Worm (Caenorhabditis elegans) whole organism, L4 larva: ENCODE results near the gene fipr-17.
A peak's percentile ranks its signal among the peaks of the same experiment; 100 is the strongest.

Experiments used
- T26A8.4 ChIP-seq: fragments of 200-800 bp; sonication (Bioruptor generic); IDR thresholded peaks from 2 replicates; pipeline ENCODE4 v1.3.6; 2022; ENCODE audit warnings: missing genetic modification characterization, missing compliant biosample characterization
- ZK337.2 ChIP-seq: fragments of 200-800 bp; sonication (Bioruptor generic); IDR thresholded peaks from 2 replicates; pipeline ENCODE4 v1.3.6; 2022; ENCODE audit warnings: missing genetic modification reagents, missing genetic modification characterization, missing compliant biosample characterization
- arid-1 ChIP-seq: fragments of 200-800 bp; sonication (Bioruptor generic); conservative IDR thresholded peaks from 2 replicates; pipeline ENCODE4 v1.3.6; 2022; ENCODE audit warnings: missing genetic modification reagents, missing genetic modification characterization, missing compliant biosample characterization
- ceh-20 ChIP-seq: fragments of 200-800 bp; sonication (Bioruptor generic); IDR thresholded peaks from 2 replicates; pipeline ENCODE4 v1.3.6; 2022; ENCODE audit warnings: missing genetic modification reagents, missing genetic modification characterization, missing compliant biosample characterization
- ceh-62 ChIP-seq: sonication (generic microtip); optimal IDR thresholded peaks from 2 replicates; lab custom pipeline; 2017; ENCODE audit warnings: missing biosample characterization, missing genetic modification characterization
- ces-1 ChIP-seq: fragments of 150-350 bp; sonication (generic microtip); optimal IDR thresholded peaks from 4 replicates; lab custom pipeline; 2014; ENCODE audit warnings: missing biosample characterization, missing genetic modification reagents, missing genetic modification characterization
- ctbp-1 ChIP-seq: fragments of 200-800 bp; sonication (Bioruptor generic); IDR thresholded peaks from 2 replicates; pipeline ENCODE4 v1.3.6; 2022; ENCODE audit warnings: missing genetic modification reagents, missing genetic modification characterization, missing compliant biosample characterization
- daf-19 ChIP-seq: fragments of 200-800 bp; sonication (Bioruptor generic); conservative IDR thresholded peaks from 2 replicates; pipeline ENCODE4 v1.3.6; 2022; ENCODE audit warnings: missing genetic modification characterization, missing compliant biosample characterization
- dmd-6 ChIP-seq: fragments of 200-800 bp; sonication (Bioruptor generic); IDR thresholded peaks from 2 replicates; pipeline ENCODE4 v1.3.6; 2022; ENCODE audit warnings: missing genetic modification reagents, missing genetic modification characterization, missing compliant biosample characterization
- dpl-1 ChIP-seq: fragments of 150-350 bp; optimal IDR thresholded peaks from 2 replicates; lab custom pipeline; 2014; ENCODE audit warnings: missing biosample characterization, missing genetic modification reagents, missing genetic modification characterization
- duxl-1 ChIP-seq: sonication (generic microtip); optimal IDR thresholded peaks from 2 replicates; lab custom pipeline; 2016; ENCODE audit warnings: mild to moderate bottlenecking, missing genetic modification characterization, moderate library complexity, missing compliant biosample characterization; ENCODE audit not compliant: poor library complexity
- dve-1 ChIP-seq: sonication (generic microtip); optimal IDR thresholded peaks from 2 replicates; lab custom pipeline; 2017; ENCODE audit warnings: antibody characterized with exemption, mild to moderate bottlenecking, missing genetic modification characterization, missing compliant biosample characterization; ENCODE audit not compliant: insufficient read depth
- egl-27 ChIP-seq: sonication (generic microtip); optimal IDR thresholded peaks from 3 replicates; lab custom pipeline; 2017; ENCODE audit warnings: missing biosample characterization, missing genetic modification reagents, missing genetic modification characterization
- fkh-10 ChIP-seq: fragments of 150-350 bp; optimal IDR thresholded peaks from 2 replicates; lab custom pipeline; 2014; ENCODE audit warnings: missing biosample characterization, missing genetic modification reagents, missing genetic modification characterization
- hif-1 ChIP-seq, 2 experiments: sonication (generic microtip); optimal IDR thresholded peaks; 2 replicates each; lab custom pipeline; 2016 to 2017; ENCODE audit warnings: missing compliant biosample characterization in 2 of 2, missing genetic modification characterization in 2 of 2, missing genetic modification reagents in 2 of 2, missing genotype in 2 of 2, mild to moderate bottlenecking in 1 of 2
- hlh-11 ChIP-seq: fragments of 200-800 bp; sonication (Bioruptor generic); optimal IDR thresholded peaks from 2 replicates; lab custom pipeline; 2018; ENCODE audit warnings: mild to moderate bottlenecking, missing genetic modification characterization, missing compliant biosample characterization
- hlh-30 ChIP-seq: sonication (generic microtip); optimal IDR thresholded peaks from 2 replicates; lab custom pipeline; 2017; ENCODE audit warnings: antibody characterized with exemption, mild to moderate bottlenecking, missing genetic modification characterization, missing compliant biosample characterization; ENCODE audit not compliant: insufficient read depth
- hmg-1.1 ChIP-seq: fragments of 200-800 bp; sonication (Bioruptor generic); IDR thresholded peaks from 2 replicates; pipeline ENCODE4 v1.3.6; 2022; ENCODE audit warnings: missing genetic modification reagents, missing genetic modification characterization, missing compliant biosample characterization
- lim-7 ChIP-seq: fragments of 200-800 bp; sonication (Bioruptor generic); IDR thresholded peaks from 2 replicates; pipeline ENCODE4 v1.3.6; 2022; ENCODE audit warnings: missing genetic modification characterization, missing compliant biosample characterization
- lin-13 ChIP-seq: fragments of 150-350 bp; optimal IDR thresholded peaks from 2 replicates; lab custom pipeline; 2014; ENCODE audit warnings: missing biosample characterization, missing genetic modification reagents, missing genetic modification characterization
- lin-15B ChIP-seq: fragments of 150-350 bp; sonication (generic microtip); optimal IDR thresholded peaks from 3 replicates; lab custom pipeline; 2014; ENCODE audit warnings: missing biosample characterization, missing genetic modification characterization
- lin-38 ChIP-seq: fragments of 200-800 bp; sonication (Bioruptor generic); IDR thresholded peaks from 2 replicates; pipeline ENCODE4 v1.3.6; 2022; ENCODE audit warnings: missing genetic modification reagents, missing genetic modification characterization, missing compliant biosample characterization
- lir-3 ChIP-seq: sonication (generic microtip); optimal IDR thresholded peaks from 2 replicates; lab custom pipeline; 2016; ENCODE audit warnings: mild to moderate bottlenecking, missing genetic modification characterization, missing compliant biosample characterization
- lsy-2 ChIP-seq, 2 experiments: fragments of 150-350 bp in 1 of 2; sonication (generic microtip) in 1 of 2; optimal IDR thresholded peaks; 2 replicates each; lab custom pipeline; 2014 to 2017; ENCODE audit warnings: missing biosample characterization in 2 of 2, missing genetic modification characterization in 2 of 2
- mdl-1 ChIP-seq, 2 experiments: fragments of 150-350 bp in 1 of 2; sonication (generic microtip) in 1 of 2; optimal IDR thresholded peaks; 2 replicates each; lab custom pipeline; 2014 to 2017; ENCODE audit warnings: missing biosample characterization in 2 of 2, missing genetic modification characterization in 2 of 2
- mep-1 ChIP-seq: fragments of 150-350 bp; sonication (generic microtip); optimal IDR thresholded peaks from 3 replicates; lab custom pipeline; 2014; ENCODE audit warnings: missing biosample characterization, missing genetic modification characterization
- mes-2 ChIP-seq: sonication (generic microtip); optimal IDR thresholded peaks from 2 replicates; lab custom pipeline; 2016; ENCODE audit warnings: missing genotype, mild to moderate bottlenecking, missing genetic modification characterization, missing compliant biosample characterization; ENCODE audit not compliant: poor library complexity, severe bottlenecking
- nhr-102 ChIP-seq: sonication (generic microtip); optimal IDR thresholded peaks from 2 replicates; lab custom pipeline; 2016; ENCODE audit warnings: mild to moderate bottlenecking, missing genetic modification characterization, moderate library complexity, missing compliant biosample characterization
- nhr-11 ChIP-seq: fragments of 150-350 bp; optimal IDR thresholded peaks from 2 replicates; lab custom pipeline; 2014; ENCODE audit warnings: missing biosample characterization, missing genetic modification characterization
- nhr-237 ChIP-seq: sonication (generic microtip); optimal IDR thresholded peaks from 2 replicates; lab custom pipeline; 2017; ENCODE audit warnings: missing biosample characterization, missing genetic modification characterization
- nhr-25 ChIP-seq: sonication (generic microtip); optimal IDR thresholded peaks from 2 replicates; lab custom pipeline; 2017; ENCODE audit warnings: missing genetic modification characterization, mild to moderate bottlenecking, missing compliant biosample characterization, antibody characterized with exemption, moderate library complexity, borderline replicate concordance; ENCODE audit not compliant: insufficient read depth
- nhr-28 ChIP-seq: fragments of 150-350 bp; optimal IDR thresholded peaks from 2 replicates; lab custom pipeline; 2014; ENCODE audit warnings: missing biosample characterization, missing genetic modification characterization
- nhr-42 ChIP-seq: fragments of 200-800 bp; sonication (Bioruptor generic); IDR thresholded peaks from 2 replicates; pipeline ENCODE4 v1.3.6; 2022; ENCODE audit warnings: missing genetic modification characterization, missing compliant biosample characterization
- nhr-6 ChIP-seq: fragments of 150-350 bp; optimal IDR thresholded peaks from 2 replicates; lab custom pipeline; 2014; ENCODE audit warnings: missing biosample characterization, missing genetic modification characterization
- nhr-77 ChIP-seq: fragments of 150-350 bp; optimal IDR thresholded peaks from 2 replicates; lab custom pipeline; 2014; ENCODE audit warnings: missing biosample characterization, missing genetic modification characterization
- pqm-1 ChIP-seq: sonication (generic microtip); optimal IDR thresholded peaks from 2 replicates; lab custom pipeline; 2017; ENCODE audit warnings: missing biosample characterization, missing genetic modification characterization
- rbr-2 ChIP-seq: sonication (generic microtip); optimal IDR thresholded peaks from 2 replicates; lab custom pipeline; 2016; ENCODE audit warnings: missing genotype, missing genetic modification characterization, missing compliant biosample characterization
- snpc-1.2 ChIP-seq: fragments of 200-800 bp; sonication (Bioruptor generic); IDR thresholded peaks from 2 replicates; pipeline ENCODE4 v1.3.6; 2022; ENCODE audit warnings: missing genetic modification reagents, missing genetic modification characterization, missing compliant biosample characterization
- snpc-4 ChIP-seq: fragments of 150-350 bp; optimal IDR thresholded peaks from 2 replicates; lab custom pipeline; 2014; ENCODE audit warnings: missing biosample characterization, missing genetic modification characterization
- spr-1 ChIP-seq: sonication (generic microtip); optimal IDR thresholded peaks from 2 replicates; lab custom pipeline; 2016; ENCODE audit warnings: mild to moderate bottlenecking, missing genetic modification characterization, missing compliant biosample characterization
- unc-130 ChIP-seq: sonication (generic microtip); optimal IDR thresholded peaks from 2 replicates; lab custom pipeline; 2016; ENCODE audit warnings: missing genetic modification reagents, missing genetic modification characterization, missing compliant biosample characterization
- unc-62 ChIP-seq, 3 experiments: fragments of 150-350 bp in 1 of 3; sonication (generic microtip); optimal IDR thresholded peaks in 2 of 3; peaks in 1 of 3; 1 replicate in 1 of 3; 2 replicates in 2 of 3; lab custom pipeline; 2014 to 2017; ENCODE audit warnings: missing biosample characterization in 3 of 3, missing genetic modification characterization in 3 of 3, missing genetic modification reagents in 3 of 3, missing genotype in 1 of 3
- zag-1 ChIP-seq: fragments of 150-350 bp; optimal IDR thresholded peaks from 2 replicates; lab custom pipeline; 2014; ENCODE audit warnings: missing biosample characterization, missing genetic modification characterization
- ztf-7 ChIP-seq: fragments of 150-350 bp; optimal IDR thresholded peaks from 2 replicates; lab custom pipeline; 2014; ENCODE audit warnings: missing biosample characterization, missing genetic modification characterization

The fipr-17 gene

ce11 chrIII:11007552-11008272 is at the start of gene fipr-17, which contains the start of gene Y48A6B.3:
fipr-17 (minus strand) TSS chrIII:11007602.
Y48A6B.3 (plus strand) TSS chrIII:11008222.
- TF ChIP-seq hlh-11 (tag; lab: Kevin White, UChicago) (peak; percentile 51), ztf-7 (tag; lab: Kevin White, UChicago) (no peak), nhr-42 (GFP tag; lab: Robert Waterston, UW) (0 out of 2 replicates have a peak, but pooled peaks have one; percentile 63), zag-1 (no peak), ces-1 (GFP tag; lab: Kevin White, UChicago) (peak; percentile 13), ctbp-1 (GFP tag; lab: Robert Waterston, UW) (no peak), nhr-25 (tag; lab: Kevin White, UChicago) (peak; percentile 70), ceh-62 (tag; lab: Kevin White, UChicago) (no peak), mes-2 (peak; percentile 93), dmd-6 (peak; percentile 39; the same call in 1 of the 2 replicates), T26A8.4 (peak; percentile 43; the same call in 1 of the 2 replicates), egl-27 (tag; lab: Kevin White, UChicago) (no peak), dve-1 (tag; lab: Kevin White, UChicago) (peak; percentile 80), lsy-2 (tag; optimal IDR thresholded peaks at IDR 0.05; lab: Kevin White, UChicago) (peak in 1 of 2 experiments; percentile 91), fkh-10 (peak; percentile 67), snpc-4 (tag; lab: Kevin White, UChicago) (no peak), mdl-1 (tag; optimal IDR thresholded peaks at IDR 0.05; lab: Kevin White, UChicago) (no peak), lin-38 (GFP tag; lab: Robert Waterston, UW) (peak; percentile 98), lir-3 (tag; lab: Kevin White, UChicago) (no peak), snpc-1.2 (GFP tag; lab: Robert Waterston, UW) (no peak), ceh-20 (GFP tag; lab: Robert Waterston, UW) (no peak), unc-62 (GFP tag; optimal IDR thresholded peaks at IDR 0.05 in 1 of 2; lab: Kevin White, UChicago) (no peak), unc-62 (tag; optimal IDR thresholded peaks at IDR 0.05; lab: Kevin White, UChicago) (no peak), hif-1 (tag; optimal IDR thresholded peaks at IDR 0.05; lab: Kevin White, UChicago) (peak in 1 of 2 experiments; percentile 65), duxl-1 (tag; lab: Kevin White, UChicago) (peak; percentile 60), unc-130 (GFP tag; lab: Kevin White, UChicago) (peak; percentile 39), nhr-77 (tag; lab: Kevin White, UChicago) (peak; percentile 75), nhr-28 (tag; lab: Kevin White, UChicago) (peak; percentile 66), nhr-6 (tag; lab: Kevin White, UChicago) (peak; percentile 90), nhr-237 (tag; lab: Kevin White, UChicago) (no peak), mep-1 (tag; lab: Kevin White, UChicago) (peak; percentile 72), dpl-1 (peak; percentile 97), pqm-1 (no peak), hlh-30 (peak; percentile 59), lim-7 (no peak), spr-1 (tag; lab: Kevin White, UChicago) (no peak), nhr-102 (peak; percentile 19), ZK337.2 (GFP tag; lab: Robert Waterston, UW) (no peak), nhr-11 (tag; lab: Kevin White, UChicago) (peak; percentile 68), lin-13 (GFP tag; lab: Kevin White, UChicago) (peak; percentile 76), lin-15B (tag; lab: Kevin White, UChicago) (peak; percentile 6), daf-19 (GFP tag; lab: Robert Waterston, UW) (no peak), rbr-2 (tag; lab: Kevin White, UChicago) (peak; percentile 69), hmg-1.1 (GFP tag; lab: Robert Waterston, UW) (peak; percentile 57), arid-1 (peak; percentile 55; the same call in 1 of the 2 replicates)
- TF ChIP-seq, all 104 proteins: peak for 27
